Worm (Caenorhabditis elegans): ENCODE measurements around the gene Y39A3CL.3.

- TF ChIP-seq flt-1 (GFP tag; IDR thresholded peaks at IDR 0.05) = no peak
- TF ChIP-seq sea-1 (GFP tag; conservative IDR thresholded peaks at IDR 0.05) = no peak
- no peak for TF ChIP-seq hmbx-1 (tag; optimal IDR thresholded peaks at IDR 0.05)
- no peak for TF ChIP-seq ama-1 (optimal IDR thresholded peaks at IDR 0.05)
- TF ChIP-seq ceh-13 (GFP tag; optimal IDR thresholded peaks at IDR 0.05) = no peak
- TF ChIP-seq tbx-11 (GFP tag; IDR thresholded peaks at IDR 0.05) = no peak
- TF ChIP-seq pes-1 (GFP tag; IDR thresholded peaks at IDR 0.05) = no peak
- no peak for TF ChIP-seq tbx-37 (GFP tag; conservative IDR thresholded peaks at IDR 0.05)
Observed at ce11 chrIII:1743081-1743480, 34.5 kb upstream of the Y39A3CL.3 start.
